Worm (Caenorhabditis elegans) whole organism, late embryonic: ENCODE measurements around the gene tre-2.

Experiments
- F13H6.1 ChIP-seq: sonication (generic microtip); optimal IDR thresholded peaks from 2 replicates; lab custom pipeline; 2016; ENCODE audit warnings: missing genetic modification characterization, missing compliant biosample characterization
- ceh-18 ChIP-seq: sonication (generic microtip); optimal IDR thresholded peaks from 2 replicates; lab custom pipeline; 2016; ENCODE audit warnings: missing genetic modification characterization, missing compliant biosample characterization
- ceh-24 ChIP-seq: sonication (generic microtip); optimal IDR thresholded peaks from 2 replicates; lab custom pipeline; 2016; ENCODE audit warnings: mild to moderate bottlenecking, missing genetic modification characterization, missing compliant biosample characterization
- ceh-30 ChIP-seq: fragments of 150-350 bp; optimal IDR thresholded peaks from 2 replicates; lab custom pipeline; 2014; ENCODE audit warnings: missing biosample characterization, missing genetic modification characterization
- ceh-31 ChIP-seq: sonication (generic microtip); optimal IDR thresholded peaks from 2 replicates; lab custom pipeline; 2016; ENCODE audit warnings: missing genetic modification characterization, missing compliant biosample characterization
- ceh-34 ChIP-seq: sonication (generic microtip); optimal IDR thresholded peaks from 2 replicates; lab custom pipeline; 2016; ENCODE audit warnings: mild to moderate bottlenecking, missing genetic modification characterization, missing compliant biosample characterization
- ceh-48 ChIP-seq: sonication (generic microtip); optimal IDR thresholded peaks from 2 replicates; lab custom pipeline; 2016; ENCODE audit warnings: missing genetic modification characterization, inconsistent platforms, missing compliant biosample characterization
- ceh-6 ChIP-seq: fragments of 200-800 bp; sonication (Bioruptor generic); optimal IDR thresholded peaks from 2 replicates; lab custom pipeline; 2018; ENCODE audit warnings: mild to moderate bottlenecking, missing genetic modification characterization, missing compliant biosample characterization
- ceh-9 ChIP-seq: sonication (generic microtip); optimal IDR thresholded peaks from 2 replicates; lab custom pipeline; 2016; ENCODE audit warnings: mild to moderate bottlenecking, missing genetic modification characterization, inconsistent platforms, missing compliant biosample characterization
- che-1 ChIP-seq: sonication (generic microtip); optimal IDR thresholded peaks from 2 replicates; lab custom pipeline; 2016; ENCODE audit warnings: mild to moderate bottlenecking, missing genetic modification characterization, missing compliant biosample characterization
- dve-1 ChIP-seq: sonication (generic microtip); optimal IDR thresholded peaks from 2 replicates; lab custom pipeline; 2017; ENCODE audit warnings: antibody characterized with exemption, mild to moderate bottlenecking, missing genetic modification characterization, missing compliant biosample characterization
- ets-4 ChIP-seq: sonication (generic microtip); optimal IDR thresholded peaks from 2 replicates; lab custom pipeline; 2016; ENCODE audit warnings: missing genetic modification characterization, missing compliant biosample characterization
- eyg-1 ChIP-seq: sonication (generic microtip); optimal IDR thresholded peaks from 2 replicates; lab custom pipeline; 2016; ENCODE audit warnings: missing genotype, missing genetic modification characterization, missing compliant biosample characterization
- fax-1 ChIP-seq: sonication (generic microtip); optimal IDR thresholded peaks from 2 replicates; lab custom pipeline; 2016; ENCODE audit warnings: missing genotype, missing genetic modification characterization, missing compliant biosample characterization
- hlh-30 ChIP-seq: sonication (generic microtip); optimal IDR thresholded peaks from 2 replicates; lab custom pipeline; 2017; ENCODE audit warnings: antibody characterized with exemption, missing genetic modification characterization, missing compliant biosample characterization; ENCODE audit not compliant: insufficient read depth
- hlh-6 ChIP-seq: sonication (generic microtip); optimal IDR thresholded peaks from 2 replicates; lab custom pipeline; 2016; ENCODE audit warnings: missing genotype, missing genetic modification characterization, missing compliant biosample characterization
- hlh-8 ChIP-seq: sonication (generic microtip); optimal IDR thresholded peaks from 2 replicates; lab custom pipeline; 2016; ENCODE audit warnings: missing genotype, missing genetic modification characterization, missing compliant biosample characterization
- lim-6 ChIP-seq: sonication (generic microtip); optimal IDR thresholded peaks from 2 replicates; lab custom pipeline; 2016; ENCODE audit warnings: missing genetic modification characterization, missing compliant biosample characterization
- mec-3 ChIP-seq: sonication (generic microtip); optimal IDR thresholded peaks from 2 replicates; lab custom pipeline; 2016; ENCODE audit warnings: borderline replicate concordance, missing genetic modification characterization, missing compliant biosample characterization
- nfya-1 ChIP-seq: sonication (generic microtip); optimal IDR thresholded peaks from 2 replicates; lab custom pipeline; 2017; ENCODE audit warnings: missing genetic modification characterization, mild to moderate bottlenecking, missing compliant biosample characterization, antibody characterized with exemption, moderate library complexity
- nhr-11 ChIP-seq: fragments of 150-350 bp; optimal IDR thresholded peaks from 2 replicates; lab custom pipeline; 2014; ENCODE audit warnings: missing biosample characterization, missing genetic modification characterization
- nhr-232 ChIP-seq: sonication (generic microtip); optimal IDR thresholded peaks from 2 replicates; lab custom pipeline; 2016; ENCODE audit warnings: missing genetic modification characterization, missing compliant biosample characterization
- odd-2 ChIP-seq: sonication (generic microtip); optimal IDR thresholded peaks from 2 replicates; lab custom pipeline; 2017; ENCODE audit warnings: antibody characterized with exemption, mild to moderate bottlenecking, missing genetic modification characterization, missing compliant biosample characterization
- pag-3 ChIP-seq: sonication (generic microtip); optimal IDR thresholded peaks from 2 replicates; lab custom pipeline; 2016; ENCODE audit warnings: missing compliant biosample characterization, missing genetic modification characterization, borderline replicate concordance
- pax-1 ChIP-seq: fragments of 150-350 bp; optimal IDR thresholded peaks from 2 replicates; lab custom pipeline; 2014; ENCODE audit warnings: missing biosample characterization, missing genetic modification characterization
- pha-4 ChIP-seq: fragments of 150-350 bp; optimal IDR thresholded peaks from 2 replicates; lab custom pipeline; 2018; ENCODE audit warnings: missing biosample characterization, missing genetic modification reagents, missing genetic modification characterization
- pros-1 ChIP-seq: fragments of 150-350 bp; optimal IDR thresholded peaks from 2 replicates; lab custom pipeline; 2014; ENCODE audit warnings: missing biosample characterization, missing genetic modification reagents, missing genetic modification characterization
- ref-2 ChIP-seq: sonication (generic microtip); optimal IDR thresholded peaks from 2 replicates; lab custom pipeline; 2016; ENCODE audit warnings: missing genetic modification characterization, missing compliant biosample characterization
- rnt-1 ChIP-seq: sonication (generic microtip); optimal IDR thresholded peaks from 2 replicates; lab custom pipeline; 2016; ENCODE audit warnings: missing genetic modification characterization, missing compliant biosample characterization
- sdc-2 ChIP-seq: sonication (generic microtip); optimal IDR thresholded peaks from 2 replicates; lab custom pipeline; 2016; ENCODE audit warnings: missing genotype, missing genetic modification characterization, missing compliant biosample characterization
- sox-4 ChIP-seq: sonication (generic microtip); optimal IDR thresholded peaks from 2 replicates; lab custom pipeline; 2017; ENCODE audit warnings: mild to moderate bottlenecking, missing genetic modification characterization, inconsistent platforms, missing compliant biosample characterization
- tbx-7 ChIP-seq: sonication (generic microtip); optimal IDR thresholded peaks from 2 replicates; lab custom pipeline; 2016; ENCODE audit warnings: missing genotype, missing genetic modification characterization, missing compliant biosample characterization
- unc-3 ChIP-seq, 2 experiments: fragments of 200-800 bp in 1 of 2; sonication (Bioruptor generic) in 1 of 2; sonication (generic microtip) in 1 of 2; conservative IDR thresholded peaks in 1 of 2; optimal IDR thresholded peaks in 1 of 2; 2 replicates each; pipeline versions ENCODE4 v1.3.6 to Lab custom; 2016 to 2022; ENCODE audit warnings: missing compliant biosample characterization in 2 of 2, missing genetic modification characterization in 2 of 2, missing genetic modification reagents in 1 of 2
- unc-42 ChIP-seq: sonication (generic microtip); optimal IDR thresholded peaks from 2 replicates; lab custom pipeline; 2016; ENCODE audit warnings: missing genotype, missing genetic modification characterization, missing compliant biosample characterization
- unc-86 ChIP-seq: sonication (generic microtip); optimal IDR thresholded peaks from 2 replicates; lab custom pipeline; 2016; ENCODE audit warnings: missing genetic modification characterization, missing compliant biosample characterization
- zip-5 ChIP-seq: sonication (generic microtip); optimal IDR thresholded peaks from 2 replicates; lab custom pipeline; 2016; ENCODE audit warnings: missing genetic modification characterization, missing compliant biosample characterization
- ztf-16 ChIP-seq: sonication (generic microtip); optimal IDR thresholded peaks from 2 replicates; lab custom pipeline; 2017; ENCODE audit warnings: missing genetic modification characterization, missing compliant biosample characterization

tre-2 gene

DNA sequence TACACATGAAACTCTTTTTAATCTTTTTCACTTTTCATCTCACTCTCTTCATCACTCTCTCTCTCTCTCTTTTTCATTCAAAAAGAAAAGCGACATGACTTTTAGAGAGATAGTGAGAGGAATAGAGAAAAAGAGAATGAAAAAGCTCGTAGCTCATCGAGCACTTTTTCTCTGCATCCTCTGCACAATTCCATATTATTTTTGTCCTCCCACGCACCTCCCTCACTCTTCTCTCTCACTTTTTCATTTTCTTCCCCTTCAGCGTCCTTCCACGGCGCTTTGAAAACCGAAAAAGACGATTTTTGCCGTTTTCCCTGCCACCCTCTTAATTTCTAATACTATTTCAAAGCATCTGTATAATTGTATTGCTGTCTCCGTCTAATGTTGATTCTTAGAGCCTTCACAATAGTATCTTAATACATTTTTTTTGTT lies 44.1 kb downstream of the tre-2 start (continued):
- no peak for TF ChIP-seq unc-3 (GFP tag; conservative IDR thresholded peaks at IDR 0.05; lab: Robert Waterston, UW)
- TF ChIP-seq unc-3 (tag; optimal IDR thresholded peaks at IDR 0.05; lab: Kevin White, UChicago), result no peak
- TF ChIP-seq ztf-16 (tag; lab: Kevin White, UChicago), result no peak
- peak; percentile 55 for TF ChIP-seq pax-1 (tag; lab: Kevin White, UChicago)
- TF ChIP-seq sox-4 (tag; lab: Kevin White, UChicago), result no peak
- TF ChIP-seq nhr-11 (tag; lab: Kevin White, UChicago), result no peak
- TF ChIP-seq zip-5, result no peak
- TF ChIP-seq fax-1, result no peak
- TF ChIP-seq ets-4 (tag; lab: Kevin White, UChicago), result no peak
- no peak for TF ChIP-seq ceh-6 (GFP tag; lab: Kevin White, UChicago)
- peak; percentile 30 for TF ChIP-seq dve-1 (tag; lab: Kevin White, UChicago)
- no peak for TF ChIP-seq nhr-232 (tag; lab: Kevin White, UChicago)
- no peak for TF ChIP-seq ceh-24 (tag; lab: Kevin White, UChicago)
- no peak for TF ChIP-seq ceh-30 (tag; lab: Kevin White, UChicago)
- TF ChIP-seq ceh-34 (tag; lab: Kevin White, UChicago), result peak; percentile 29
- peak; percentile 64 for TF ChIP-seq ceh-31 (tag; lab: Kevin White, UChicago)
- peak; percentile 83 for TF ChIP-seq ceh-18 (tag; lab: Kevin White, UChicago)
- TF ChIP-seq odd-2 (tag; lab: Kevin White, UChicago), result no peak

DNA sequence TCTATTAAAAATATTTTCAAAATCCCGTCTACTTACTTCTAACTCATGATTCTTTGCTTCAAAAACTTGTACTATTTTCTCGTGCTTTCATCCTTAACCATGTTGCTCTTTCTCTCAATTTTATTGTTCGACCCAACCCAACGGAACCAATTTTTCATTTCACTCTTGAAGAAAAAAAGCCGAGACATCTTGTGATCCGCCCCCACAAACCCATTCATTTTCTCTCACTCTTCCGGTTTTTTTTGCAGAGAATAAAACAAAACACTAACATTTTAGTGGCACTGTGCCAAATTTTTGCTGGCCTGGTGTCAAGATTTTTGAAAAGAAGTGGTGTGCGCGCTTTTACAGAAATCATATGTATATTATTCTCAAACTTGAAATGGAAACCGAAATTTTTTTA lies 46.5 kb downstream of the tre-2 start:
- TF ChIP-seq ceh-9 (tag; lab: Kevin White, UChicago) (no peak), ceh-48 (no peak), che-1 (tag; lab: Kevin White, UChicago) (no peak), unc-3 (GFP tag; conservative IDR thresholded peaks at IDR 0.05; lab: Robert Waterston, UW) (no peak), unc-3 (tag; optimal IDR thresholded peaks at IDR 0.05; lab: Kevin White, UChicago) (no peak), dve-1 (tag; lab: Kevin White, UChicago) (no peak), lim-6 (tag; lab: Kevin White, UChicago) (no peak), ref-2 (tag; lab: Kevin White, UChicago) (no peak), unc-86 (tag; lab: Kevin White, UChicago) (no peak), pros-1 (no peak), mec-3 (no peak), tbx-7 (tag; lab: Kevin White, UChicago) (no peak), sdc-2 (tag; lab: Kevin White, UChicago) (no peak), odd-2 (tag; lab: Kevin White, UChicago) (no peak), hlh-30 (tag; lab: Kevin White, UChicago) (no peak), nfya-1 (tag; lab: Kevin White, UChicago) (no peak), eyg-1 (no peak), F13H6.1 (tag; lab: Kevin White, UChicago) (no peak)
- TF ChIP-seq, all 69 proteins: peak for 0

ce11 chrIV:6834705-6835104 lies 48.5 kb downstream of the tre-2 start:
- TF ChIP-seq ets-4 (tag; lab: Kevin White, UChicago) (no peak), eyg-1 (no peak), unc-42 (tag; lab: Kevin White, UChicago) (peak; percentile 23), pag-3 (tag; lab: Kevin White, UChicago) (no peak), dve-1 (tag; lab: Kevin White, UChicago) (no peak), rnt-1 (tag; lab: Kevin White, UChicago) (no peak), ceh-9 (tag; lab: Kevin White, UChicago) (no peak), pha-4 (tag; lab: Kevin White, UChicago) (no peak)
- TF ChIP-seq, all 69 proteins: peak for 1

DNA sequence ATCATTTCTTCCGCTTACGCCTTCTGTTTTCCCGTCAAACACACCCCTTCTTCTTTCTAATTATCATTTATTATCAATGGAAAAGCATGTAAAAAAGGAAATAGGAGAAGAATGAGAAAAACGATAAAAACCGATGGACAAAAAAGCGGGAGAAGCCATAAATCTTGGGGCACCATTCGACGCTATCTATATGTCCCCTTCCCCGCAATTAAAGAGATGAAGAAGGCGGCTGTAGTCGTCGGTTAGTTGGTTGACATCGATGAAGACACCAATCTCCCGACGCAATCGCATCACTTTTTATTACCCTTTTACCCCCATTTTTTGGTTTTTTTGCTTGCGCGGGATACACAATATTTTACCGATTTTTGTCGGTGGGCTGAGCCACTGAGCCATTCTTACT lies 49.6 kb downstream of the tre-2 start:
- TF ChIP-seq hlh-30 (tag; lab: Kevin White, UChicago), result no peak
- TF ChIP-seq hlh-6, result no peak
- no peak for TF ChIP-seq tbx-7 (tag; lab: Kevin White, UChicago)
- no peak for TF ChIP-seq hlh-8 (tag; lab: Kevin White, UChicago)
- no peak for TF ChIP-seq eyg-1
- TF ChIP-seq dve-1 (tag; lab: Kevin White, UChicago), result no peak
- TF ChIP-seq ets-4 (tag; lab: Kevin White, UChicago), result no peak
- no peak for TF ChIP-seq ztf-16 (tag; lab: Kevin White, UChicago)
